Fruit fly (Drosophila melanogaster) whole organism: ENCODE data around the gene qjt.
A peak's percentile ranks its signal among the peaks of the same experiment; 100 is the strongest.

Experiments used
- CG8478 ChIP-seq: fragments of >200 bp; optimal IDR thresholded peaks from 2 replicates; lab custom pipeline; 2018; ENCODE audit warnings: inconsistent platforms
- Dll ChIP-seq: fragments of >200 bp; optimal IDR thresholded peaks from 2 replicates; lab custom pipeline; 2017
- EcR ChIP-seq, 2 experiments: fragments of >200 bp; optimal IDR thresholded peaks; 2 replicates each; lab custom pipeline; 2017; ENCODE audit warnings: missing biosample characterization in 2 of 2, missing genetic modification characterization in 2 of 2, missing genetic modification reagents in 2 of 2
- pan ChIP-seq: fragments of >200 bp; optimal IDR thresholded peaks from 2 replicates; lab custom pipeline; 2017
- psq ChIP-seq: fragments of >200 bp; optimal IDR thresholded peaks from 2 replicates; lab custom pipeline; 2017
- usp ChIP-seq: fragments of >200 bp; optimal IDR thresholded peaks from 2 replicates; lab custom pipeline; 2017; ENCODE audit warnings: missing biosample characterization, missing genetic modification characterization, mixed read lengths

qjt gene

DNA sequence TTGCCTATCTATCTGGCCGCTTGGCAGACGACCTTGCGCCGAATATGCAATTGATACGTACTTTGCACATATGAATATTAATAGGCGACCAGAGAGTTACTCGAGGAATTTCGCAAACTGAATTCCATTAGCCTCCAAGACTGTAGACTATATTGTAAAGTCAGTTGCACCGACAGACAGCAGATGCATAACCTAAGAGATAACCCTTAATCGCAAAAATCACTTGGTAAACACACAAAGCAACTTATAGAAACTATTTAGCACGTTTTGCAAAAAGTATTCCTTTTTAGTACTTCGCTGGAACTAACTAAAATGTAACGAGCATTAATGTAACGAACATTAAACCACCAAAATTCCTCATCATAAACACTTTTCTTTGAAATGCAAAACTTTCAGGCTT, 7.2 kb downstream of the qjt start, which contains the start of gene CG6333:
Gene CG6333, minus strand, starts transcription at position 101 of the 400 bp plus-strand sequence.
- TF ChIP-seq psq (lab: Kevin White, UChicago) (no peak), pan (lab: Kevin White, UChicago) (no peak), CG8478 (no peak), EcR (GFP tag; optimal IDR thresholded peaks at IDR 0.05; lab: Kevin White, UChicago) (no peak), Dll (lab: Kevin White, UChicago) (no peak), usp (GFP tag; lab: Kevin White, UChicago) (no peak)

- TF ChIP-seq psq (lab: Kevin White, UChicago) (no peak), Dll (lab: Kevin White, UChicago) (peak; percentile 30), CG8478 (peak; percentile 16)
Observed at dm6 chr3L:17486794-17487726, 8.2 kb downstream of the qjt start, which contains the start of gene Oatp74D. Oatp74D (plus strand) TSS chr3L:17487118.

dm6 chr3L:17488622-17489391, 9.9 kb downstream of the qjt start:
- TF ChIP-seq Dll (lab: Kevin White, UChicago) (no peak), pan (lab: Kevin White, UChicago) (no peak), EcR (GFP tag; optimal IDR thresholded peaks at IDR 0.05; lab: Kevin White, UChicago) (no peak), psq (lab: Kevin White, UChicago) (no peak), CG8478 (no peak), usp (GFP tag; lab: Kevin White, UChicago) (no peak)

DNA sequence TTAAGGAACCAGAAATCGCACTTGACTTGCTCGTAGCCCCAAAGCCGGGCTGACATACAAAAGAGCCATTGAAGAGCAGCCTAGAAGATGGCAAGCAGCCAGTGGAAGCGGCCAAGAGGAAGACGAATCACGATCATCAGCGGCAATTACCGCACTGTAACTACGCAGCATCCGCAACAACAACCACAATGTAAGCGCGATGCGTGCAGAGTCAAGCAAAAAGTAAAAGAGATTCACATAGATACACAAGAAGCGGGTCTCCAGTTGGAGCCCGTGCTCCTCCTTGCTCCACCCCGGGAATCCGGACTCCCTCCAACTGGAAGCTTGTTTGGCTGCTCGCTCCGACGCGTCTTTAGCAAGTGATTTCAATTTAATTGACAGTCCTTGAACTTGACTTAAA, 12.8 kb downstream of the qjt start:
- TF ChIP-seq CG8478 (no peak), pan (lab: Kevin White, UChicago) (no peak), usp (GFP tag; lab: Kevin White, UChicago) (no peak), EcR (GFP tag; optimal IDR thresholded peaks at IDR 0.05; lab: Kevin White, UChicago) (no peak), Dll (lab: Kevin White, UChicago) (no peak), psq (lab: Kevin White, UChicago) (no peak)

- TF ChIP-seq Dll (lab: Kevin White, UChicago) (no peak), CG8478 (no peak), pan (lab: Kevin White, UChicago) (no peak), psq (lab: Kevin White, UChicago) (no peak), usp (GFP tag; lab: Kevin White, UChicago) (no peak), EcR (GFP tag; optimal IDR thresholded peaks at IDR 0.05; lab: Kevin White, UChicago) (no peak)
Observed at dm6 chr3L:17493256-17493655, 14.4 kb downstream of the qjt start.

DNA sequence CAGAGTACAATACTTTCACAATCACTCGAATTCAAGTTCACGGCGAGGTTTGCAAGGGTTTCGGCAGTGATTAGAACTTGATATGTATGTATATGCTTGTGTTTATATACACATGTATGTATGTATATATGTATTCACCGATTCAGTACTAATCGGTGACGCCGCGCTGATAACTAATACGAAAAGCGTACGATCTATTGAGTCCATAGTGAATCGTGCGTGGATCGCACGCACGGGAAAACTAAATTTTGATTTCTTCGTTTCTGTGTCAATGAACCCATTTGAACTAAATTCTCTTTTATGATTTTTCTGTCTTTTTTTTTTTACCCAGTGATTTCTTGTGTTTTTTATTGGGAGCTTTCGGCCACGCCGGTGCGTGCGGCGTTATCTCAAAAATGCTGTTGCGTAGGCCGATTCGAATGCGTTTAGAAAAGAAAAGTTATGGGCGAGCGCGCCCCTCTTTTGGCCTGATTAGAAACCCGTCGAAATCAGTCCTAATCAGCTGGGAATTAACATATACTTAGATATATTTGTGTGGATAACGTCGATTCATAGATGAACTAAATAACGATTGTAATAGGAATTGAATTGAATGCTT, 15.0 kb downstream of the qjt start:
- TF ChIP-seq CG8478 (no peak), pan (lab: Kevin White, UChicago) (no peak), usp (GFP tag; lab: Kevin White, UChicago) (no peak), EcR (GFP tag; optimal IDR thresholded peaks at IDR 0.05; lab: Kevin White, UChicago) (no peak), Dll (lab: Kevin White, UChicago) (no peak), psq (lab: Kevin White, UChicago) (no peak)

dm6 chr3L:17494541-17494940, 15.6 kb downstream of the qjt start, which contains the start of gene edin:
edin (plus strand) TSS chr3L:17494880.
- TF ChIP-seq psq (lab: Kevin White, UChicago) (no peak), usp (GFP tag; lab: Kevin White, UChicago) (no peak), CG8478 (no peak), Dll (lab: Kevin White, UChicago) (no peak), EcR (GFP tag; optimal IDR thresholded peaks at IDR 0.05; lab: Kevin White, UChicago) (no peak), pan (lab: Kevin White, UChicago) (no peak)

- no peak for TF ChIP-seq psq (lab: Kevin White, UChicago)
- peak; percentile 56 to 81 for TF ChIP-seq EcR (GFP tag; optimal IDR thresholded peaks at IDR 0.05; lab: Kevin White, UChicago)
- TF ChIP-seq pan (lab: Kevin White, UChicago), result no peak
- peak; percentile 19 for TF ChIP-seq Dll (lab: Kevin White, UChicago)
Observed at dm6 chr3L:17495266-17495961, 16.5 kb downstream of the qjt start.

- TF ChIP-seq psq (lab: Kevin White, UChicago) (no peak), CG8478 (no peak), Dll (lab: Kevin White, UChicago) (no peak), pan (lab: Kevin White, UChicago) (no peak), usp (GFP tag; lab: Kevin White, UChicago) (no peak), EcR (GFP tag; optimal IDR thresholded peaks at IDR 0.05; lab: Kevin White, UChicago) (no peak)
Observed at dm6 chr3L:17496012-17496411, 17.1 kb downstream of the qjt start.

dm6 chr3L:17496871-17497492, 18.1 kb downstream of the qjt start:
- TF ChIP-seq psq (lab: Kevin White, UChicago) (no peak), pan (lab: Kevin White, UChicago) (no peak), usp (GFP tag; lab: Kevin White, UChicago) (no peak)
